Worm (Caenorhabditis elegans): ENCODE data around the gene ins-3.
A peak's percentile ranks its signal among the peaks of the same experiment; 100 is the strongest.

DNA sequence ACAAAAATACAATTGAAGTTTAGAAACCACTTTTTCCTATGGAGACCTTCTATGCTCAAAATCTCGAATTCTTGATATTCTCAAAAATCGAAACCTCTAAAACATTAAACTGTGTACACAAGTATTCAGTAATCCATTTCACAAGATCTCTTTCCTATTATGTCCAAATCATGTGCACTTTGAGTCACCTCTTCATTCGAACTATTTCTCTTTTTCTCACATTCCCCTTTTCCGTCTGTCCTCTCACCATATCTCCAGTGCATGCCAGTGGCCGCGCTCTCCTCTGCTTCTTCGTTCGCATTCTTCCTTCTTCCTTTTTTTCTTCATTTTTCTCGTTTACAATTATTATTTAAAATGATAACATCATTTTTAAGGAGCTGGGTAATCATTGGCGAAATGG, 48.0 kb downstream of the ins-3 start, which contains the start of gene F28B12.1:
- peak; percentile 16 for TF ChIP-seq him-1 (tag; optimal IDR thresholded peaks at IDR 0.05)
- TF ChIP-seq W03F9.2 (tag; optimal IDR thresholded peaks at IDR 0.05) = no peak

Data from whole organism, L4/young adult.